Fruit fly (Drosophila melanogaster) whole organism, embryonic: Measurements from ENCODE around the gene CG8159.

Experiments
- Asciz ChIP-seq: fragments of 200-800 bp; sonication (Bioruptor generic); optimal IDR thresholded peaks from 2 replicates; lab custom pipeline; 2017; ENCODE audit warnings: missing biosample characterization, mild to moderate bottlenecking, missing genetic modification characterization, missing genetic modification reagents
- Atf6 ChIP-seq: fragments of 200-800 bp; sonication (Bioruptor generic); IDR thresholded peaks from 2 replicates; pipeline ENCODE4 v1.3.6; 2022; ENCODE audit warnings: missing biosample characterization, missing genetic modification characterization
- CG10267 ChIP-seq: fragments of 200-800 bp; sonication (Bioruptor generic); optimal IDR thresholded peaks from 2 replicates; lab custom pipeline; 2018; ENCODE audit warnings: missing biosample characterization, mild to moderate bottlenecking, missing genetic modification characterization, moderate library complexity
- CG11456 ChIP-seq: fragments of 200-800 bp; sonication (Bioruptor generic); IDR thresholded peaks from 3 replicates; pipeline ENCODE4 v1.3.6; 2022; ENCODE audit warnings: missing biosample characterization, missing genetic modification characterization
- CG11695 ChIP-seq: fragments of 200-800 bp; sonication (Bioruptor generic); IDR thresholded peaks from 3 replicates; pipeline ENCODE4 v1.3.6; 2022; ENCODE audit warnings: missing biosample characterization, missing genetic modification characterization
- CG12942 ChIP-seq: fragments of 200-800 bp; sonication (Bioruptor generic); optimal IDR thresholded peaks from 3 replicates; lab custom pipeline; 2016; ENCODE audit warnings: missing biosample characterization, missing genetic modification characterization
- CG13775 ChIP-seq: fragments of 200-800 bp; sonication (Bioruptor generic); optimal IDR thresholded peaks from 3 replicates; lab custom pipeline; 2017; ENCODE audit warnings: missing biosample characterization, mild to moderate bottlenecking, missing genetic modification characterization
- CG15601 ChIP-seq: fragments of 200-800 bp; sonication (Bioruptor generic); optimal IDR thresholded peaks from 3 replicates; lab custom pipeline; 2019; ENCODE audit warnings: missing biosample characterization, mild to moderate bottlenecking, missing genetic modification characterization, moderate library complexity
- CG1603 ChIP-seq: fragments of 200-800 bp; sonication (Bioruptor generic); optimal IDR thresholded peaks from 2 replicates; lab custom pipeline; 2019; ENCODE audit warnings: missing biosample characterization, mild to moderate bottlenecking, missing genetic modification characterization, moderate library complexity
- CG16863 ChIP-seq: fragments of 200-800 bp; sonication (Bioruptor generic); optimal IDR thresholded peaks from 3 replicates; lab custom pipeline; 2016; ENCODE audit warnings: missing biosample characterization, missing genetic modification characterization
- CG17328 ChIP-seq: fragments of 200-800 bp; sonication (Bioruptor generic); IDR thresholded peaks from 2 replicates; pipeline ENCODE4 v1.3.6; 2022; ENCODE audit warnings: missing biosample characterization, missing genetic modification characterization
- CG17802 ChIP-seq: fragments of 200-800 bp; sonication (Bioruptor generic); optimal IDR thresholded peaks from 2 replicates; lab custom pipeline; 2018; ENCODE audit warnings: missing biosample characterization, mild to moderate bottlenecking, missing genetic modification characterization, moderate library complexity
- CG18262 ChIP-seq: fragments of 200-800 bp; optimal IDR thresholded peaks from 3 replicates; lab custom pipeline; 2019; ENCODE audit warnings: missing biosample characterization, mild to moderate bottlenecking, missing genetic modification characterization, moderate library complexity
- CG1832 ChIP-seq: fragments of 200-800 bp; sonication (Bioruptor generic); optimal IDR thresholded peaks from 2 replicates; lab custom pipeline; 2017; ENCODE audit warnings: missing biosample characterization, mild to moderate bottlenecking, missing genetic modification characterization, inconsistent platforms
- CG18619 ChIP-seq: fragments of 200-800 bp; sonication (Bioruptor generic); optimal IDR thresholded peaks from 3 replicates; lab custom pipeline; 2017; ENCODE audit warnings: missing biosample characterization, mild to moderate bottlenecking, missing genetic modification characterization
- CG18764 ChIP-seq: fragments of 200-800 bp; sonication (Bioruptor generic); optimal IDR thresholded peaks from 3 replicates; lab custom pipeline; 2016; ENCODE audit warnings: missing biosample characterization, missing genetic modification characterization
- CG2712 ChIP-seq: fragments of 200-800 bp; optimal IDR thresholded peaks from 3 replicates; lab custom pipeline; 2019; ENCODE audit warnings: missing biosample characterization, mild to moderate bottlenecking, missing genetic modification characterization, moderate library complexity
- CG31441 ChIP-seq: fragments of 200-800 bp; sonication (Bioruptor generic); IDR thresholded peaks from 2 replicates; pipeline ENCODE4 v1.3.6; 2022; ENCODE audit warnings: missing biosample characterization, missing genetic modification characterization
- CG6689 ChIP-seq: fragments of 200-800 bp; sonication (Bioruptor generic); IDR thresholded peaks from 2 replicates; pipeline ENCODE4 v1.3.6; 2022; ENCODE audit warnings: missing biosample characterization, missing genetic modification characterization
- CG8388 ChIP-seq: fragments of 200-800 bp; sonication (Bioruptor generic); optimal IDR thresholded peaks from 2 replicates; lab custom pipeline; 2019; ENCODE audit warnings: missing biosample characterization, mild to moderate bottlenecking, missing genetic modification characterization, moderate library complexity
- Chrac-16 ChIP-seq: fragments of 200-800 bp; sonication (Bioruptor generic); optimal IDR thresholded peaks from 3 replicates; lab custom pipeline; 2016; ENCODE audit warnings: missing biosample characterization, missing genetic modification characterization
- Dip3 ChIP-seq: fragments of 200-800 bp; sonication (Bioruptor generic); optimal IDR thresholded peaks from 3 replicates; lab custom pipeline; 2016; ENCODE audit warnings: missing biosample characterization, missing genetic modification characterization
- E2f1 ChIP-seq: fragments of 200-800 bp; sonication (Bioruptor generic); IDR thresholded peaks from 2 replicates; pipeline ENCODE4 v1.3.6; 2022; ENCODE audit warnings: missing biosample characterization, missing genetic modification characterization
- HLH3B ChIP-seq: fragments of 200-800 bp; sonication (Bioruptor generic); IDR thresholded peaks from 2 replicates; pipeline ENCODE4 v1.3.6; 2022; ENCODE audit warnings: missing biosample characterization, missing genetic modification characterization
- Hr3 ChIP-seq: fragments of 200-800 bp; sonication (Bioruptor generic); optimal IDR thresholded peaks from 3 replicates; lab custom pipeline; 2016; ENCODE audit warnings: missing biosample characterization, missing genetic modification characterization
- Hr51 ChIP-seq, 2 experiments: fragments of 200-800 bp; sonication (Bioruptor generic); optimal IDR thresholded peaks; 2 replicates in 1 of 2; 3 replicates in 1 of 2; lab custom pipeline; 2016 to 2018; ENCODE audit warnings: missing biosample characterization in 2 of 2, missing genetic modification characterization in 2 of 2, mild to moderate bottlenecking in 1 of 2, moderate library complexity in 1 of 2
- Nf-YC ChIP-seq: fragments of 200-800 bp; optimal IDR thresholded peaks from 3 replicates; lab custom pipeline; 2019; ENCODE audit warnings: missing biosample characterization, mild to moderate bottlenecking, missing genetic modification characterization, moderate library complexity
- NfI ChIP-seq: fragments of 200-800 bp; sonication (Bioruptor generic); optimal IDR thresholded peaks from 3 replicates; lab custom pipeline; 2018; ENCODE audit warnings: missing biosample characterization, mild to moderate bottlenecking, missing genetic modification characterization, moderate library complexity
- Oli ChIP-seq: fragments of 200-800 bp; sonication (Bioruptor generic); optimal IDR thresholded peaks from 2 replicates; lab custom pipeline; 2018; ENCODE audit warnings: missing biosample characterization, mild to moderate bottlenecking, missing genetic modification characterization, moderate library complexity
- Ptx1 ChIP-seq: fragments of 200-800 bp; sonication (Bioruptor generic); IDR thresholded peaks from 2 replicates; pipeline ENCODE4 v1.3.6; 2022; ENCODE audit warnings: missing biosample characterization, missing genetic modification characterization
- Sox102F ChIP-seq: fragments of 200-800 bp; sonication (Bioruptor generic); optimal IDR thresholded peaks from 2 replicates; lab custom pipeline; 2018; ENCODE audit warnings: missing biosample characterization, mild to moderate bottlenecking, missing genetic modification characterization, moderate library complexity
- Ssrp ChIP-seq: fragments of 200-800 bp; sonication (Bioruptor generic); optimal IDR thresholded peaks from 2 replicates; lab custom pipeline; 2018; ENCODE audit warnings: missing biosample characterization, mild to moderate bottlenecking, missing genetic modification characterization, moderate library complexity
- Vsx1 ChIP-seq: fragments of 200-800 bp; sonication (Bioruptor generic); optimal IDR thresholded peaks from 2 replicates; lab custom pipeline; 2017; ENCODE audit warnings: missing biosample characterization, mild to moderate bottlenecking, missing genetic modification characterization, missing genetic modification reagents
- YL-1 ChIP-seq: fragments of 200-800 bp; sonication (Bioruptor generic); optimal IDR thresholded peaks from 3 replicates; lab custom pipeline; 2017; ENCODE audit warnings: missing biosample characterization, mild to moderate bottlenecking, missing genetic modification characterization
- az2 ChIP-seq: fragments of 200-800 bp; sonication (Bioruptor generic); optimal IDR thresholded peaks from 3 replicates; lab custom pipeline; 2016; ENCODE audit warnings: missing biosample characterization, missing genetic modification characterization
- cad ChIP-seq: fragments of >200 bp; optimal IDR thresholded peaks from 2 replicates; lab custom pipeline; 2017; ENCODE audit warnings: missing biosample characterization, missing genetic modification characterization
- cg ChIP-seq: fragments of 200-800 bp; sonication (Bioruptor generic); optimal IDR thresholded peaks from 3 replicates; lab custom pipeline; 2019; ENCODE audit warnings: missing biosample characterization, mild to moderate bottlenecking, missing genetic modification characterization, moderate library complexity
- crol ChIP-seq: fragments of 200-800 bp; sonication (Bioruptor generic); IDR thresholded peaks from 2 replicates; pipeline ENCODE4 v1.3.6; 2022; ENCODE audit warnings: missing biosample characterization, missing genetic modification characterization
- danr ChIP-seq: fragments of 200-800 bp; sonication (Bioruptor generic); IDR thresholded peaks from 2 replicates; pipeline ENCODE4 v1.3.6; 2022; ENCODE audit warnings: missing biosample characterization, missing genetic modification characterization
- dm ChIP-seq: fragments of 200-800 bp; sonication (Bioruptor generic); optimal IDR thresholded peaks from 3 replicates; lab custom pipeline; 2016; ENCODE audit warnings: missing biosample characterization, missing genetic modification characterization
- gcm2 ChIP-seq: fragments of 200-800 bp; sonication (Bioruptor generic); optimal IDR thresholded peaks from 2 replicates; lab custom pipeline; 2016; ENCODE audit warnings: missing biosample characterization, missing genetic modification characterization
- kah ChIP-seq: fragments of 200-800 bp; sonication (Bioruptor generic); optimal IDR thresholded peaks from 2 replicates; lab custom pipeline; 2018; ENCODE audit warnings: missing biosample characterization, mild to moderate bottlenecking, missing genetic modification characterization
- peb ChIP-seq: fragments of 200-800 bp; sonication (Bioruptor generic); IDR thresholded peaks from 2 replicates; pipeline ENCODE4 v1.3.6; 2022; ENCODE audit warnings: missing biosample characterization, missing genetic modification characterization
- pfk ChIP-seq: fragments of 200-800 bp; sonication (Bioruptor generic); optimal IDR thresholded peaks from 2 replicates; lab custom pipeline; 2018; ENCODE audit warnings: missing biosample characterization, mild to moderate bottlenecking, missing genetic modification characterization, moderate library complexity
- prd ChIP-seq, 3 experiments: fragments of >200 bp in 2 of 3; fragments of 200-800 bp in 1 of 3; sonication (Bioruptor generic) in 1 of 3; optimal IDR thresholded peaks in 2 of 3; IDR thresholded peaks in 1 of 3; 2 replicates in 2 of 3; 3 replicates in 1 of 3; pipeline versions ENCODE4 v1.3.6 to Lab custom; 2017 to 2022; ENCODE audit warnings: missing biosample characterization in 1 of 3, missing genetic modification characterization in 1 of 3
- sisA ChIP-seq: fragments of 200-800 bp; sonication (Bioruptor generic); IDR thresholded peaks from 2 replicates; pipeline ENCODE4 v1.3.6; 2022; ENCODE audit warnings: missing biosample characterization, missing genetic modification characterization
- tio ChIP-seq: fragments of 200-800 bp; sonication (Bioruptor generic); optimal IDR thresholded peaks from 2 replicates; lab custom pipeline; 2017; ENCODE audit warnings: missing biosample characterization, missing genetic modification characterization, inconsistent platforms
- tna ChIP-seq: fragments of 200-800 bp; sonication (Bioruptor generic); IDR thresholded peaks from 2 replicates; pipeline ENCODE4 v1.3.6; 2022; ENCODE audit warnings: missing biosample characterization, missing genetic modification characterization; ENCODE audit not compliant: partially characterized antibody
- vvl ChIP-seq: fragments of 200-800 bp; sonication (Bioruptor generic); IDR thresholded peaks from 2 replicates; pipeline ENCODE4 v1.3.6; 2022; ENCODE audit warnings: missing biosample characterization, missing genetic modification characterization
- wek ChIP-seq: fragments of 200-800 bp; sonication (Bioruptor generic); optimal IDR thresholded peaks from 3 replicates; lab custom pipeline; 2018; ENCODE audit warnings: missing biosample characterization, mild to moderate bottlenecking, missing genetic modification characterization, moderate library complexity

Gene CG8159

dm6 chr3R:8744198-8744597, 17.5 kb downstream of the CG8159 start (continued):
- TF ChIP-seq CG18619 (peak; percentile 39), E2f1 (GFP tag; lab: Robert Waterston, UW) (peak; percentile 59; the same call in 1 of the 2 replicates), Hr51 (GFP tag; optimal IDR thresholded peaks at IDR 0.05; lab: Kevin White, UChicago) (peak; percentile 10 to 65), CG11695 (peak; percentile 42; the same call in 2 of the 3 replicates), Vsx1 (peak; percentile 40), Sox102F (peak; percentile 58), CG15601 (peak; percentile 34), Oli (tag; lab: Kevin White, UChicago) (peak; percentile 62), sisA (GFP tag; lab: Robert Waterston, UW) (peak; percentile 54), CG31441 (GFP tag; lab: Robert Waterston, UW) (peak; percentile 46; the same call in 1 of the 2 replicates), Ssrp (tag; lab: Kevin White, UChicago) (peak; percentile 25), Chrac-16 (GFP tag; lab: Kevin White, UChicago) (peak; percentile 28), kah (GFP tag; lab: Kevin White, UChicago) (no peak), Asciz (no peak), CG13775 (GFP tag; lab: Kevin White, UChicago) (no peak), cad (GFP tag; lab: Kevin White, UChicago) (no peak), peb (GFP tag; lab: Robert Waterston, UW) (peak; percentile 10; the same call in 1 of the 2 replicates), vvl (GFP tag; lab: Robert Waterston, UW) (peak; percentile 59), cg (GFP tag; lab: Kevin White, UChicago) (no peak), CG17802 (tag; lab: Kevin White, UChicago) (no peak), CG8388 (GFP tag; lab: Kevin White, UChicago) (peak; percentile 20), Atf6 (peak; percentile 34; the same call in 1 of the 2 replicates), Nf-YC (tag; lab: Kevin White, UChicago) (peak; percentile 5), az2 (peak; percentile 34), CG6689 (GFP tag; lab: Robert Waterston, UW) (peak; percentile 61), CG12942 (GFP tag; lab: Kevin White, UChicago) (no peak), Dip3 (peak; percentile 53), tio (GFP tag; lab: Kevin White, UChicago) (peak; percentile 26), NfI (GFP tag; lab: Kevin White, UChicago) (peak; percentile 46), crol (GFP tag; lab: Robert Waterston, UW) (peak; percentile 19; the same call in 1 of the 2 replicates), CG1832 (GFP tag; lab: Kevin White, UChicago) (no peak), CG16863 (GFP tag; lab: Kevin White, UChicago) (peak; percentile 26), CG18764 (GFP tag; lab: Kevin White, UChicago) (peak; percentile 7), Ptx1 (GFP tag; lab: Robert Waterston, UW) (peak; percentile 77), CG18262 (tag; lab: Kevin White, UChicago) (peak; percentile 34), Hr3 (peak; percentile 27), pfk (GFP tag; lab: Kevin White, UChicago) (no peak), prd (optimal IDR thresholded peaks at IDR 0.05; lab: Kevin White, UChicago) (no peak), prd (GFP tag; IDR thresholded peaks at IDR 0.05; lab: Robert Waterston, UW) (peak; percentile 68), CG11456 (GFP tag; lab: Robert Waterston, UW) (peak; percentile 72; the same call in 1 of the 3 replicates), HLH3B (GFP tag; lab: Robert Waterston, UW) (peak; percentile 57; the same call in 1 of the 2 replicates), CG17328 (GFP tag; lab: Robert Waterston, UW) (0 out of 2 replicates have a peak, but pooled peaks have one; percentile 15), wek (GFP tag; lab: Kevin White, UChicago) (no peak), CG2712 (tag; lab: Kevin White, UChicago) (peak; percentile 59), CG10267 (tag; lab: Kevin White, UChicago) (peak; percentile 17), gcm2 (GFP tag; lab: Kevin White, UChicago) (peak; percentile 24), tna (GFP tag; lab: Robert Waterston, UW) (no peak), YL-1 (no peak), danr (GFP tag; lab: Robert Waterston, UW) (peak; percentile 8; the same call in 1 of the 2 replicates), CG1603 (peak; percentile 44), dm (GFP tag; lab: Kevin White, UChicago) (no peak)
